Worm (Caenorhabditis elegans) whole organism, L2 larva: ENCODE measurements around the gene mob-2.

Experiments used
- lin-13 ChIP-seq: fragments of 150-350 bp; optimal IDR thresholded peaks from 2 replicates; lab custom pipeline; 2014; ENCODE audit warnings: missing biosample characterization, missing genetic modification reagents, missing genetic modification characterization
- lin-39 ChIP-seq: fragments of 150-350 bp; optimal IDR thresholded peaks from 2 replicates; lab custom pipeline; 2014; ENCODE audit warnings: missing biosample characterization, missing genetic modification reagents, missing genetic modification characterization
- nhr-11 ChIP-seq: fragments of 150-350 bp; optimal IDR thresholded peaks from 2 replicates; lab custom pipeline; 2014; ENCODE audit warnings: missing biosample characterization, missing genetic modification characterization
- nhr-77 ChIP-seq: fragments of 150-350 bp; optimal IDR thresholded peaks from 2 replicates; lab custom pipeline; 2014; ENCODE audit warnings: missing biosample characterization, missing genetic modification characterization

- TF ChIP-seq nhr-11 (tag; lab: Kevin White, UChicago) (no peak), nhr-77 (tag; lab: Kevin White, UChicago) (no peak), lin-13 (GFP tag; lab: Kevin White, UChicago) (no peak), lin-39 (tag; lab: Kevin White, UChicago) (no peak)
Measured at ce11 chrX:13201401-13201800, 31.5 kb upstream of the mob-2 start, which contains the start of gene unc-9.
